Fruit fly (Drosophila melanogaster) whole organism, embryonic: ENCODE results near the gene CG5265.

Source experiments
- Blimp-1 ChIP-seq: fragments of 200-800 bp; sonication (Bioruptor generic); optimal IDR thresholded peaks from 3 replicates; lab custom pipeline; 2018; ENCODE audit warnings: missing biosample characterization, missing genetic modification characterization, mild to moderate bottlenecking, moderate library complexity, missing genetic modification reagents
- CG10274 ChIP-seq: fragments of 200-800 bp; sonication (Bioruptor generic); optimal IDR thresholded peaks from 3 replicates; lab custom pipeline; 2017; ENCODE audit warnings: missing biosample characterization, mild to moderate bottlenecking, missing genetic modification characterization
- CG10543 ChIP-seq: fragments of 200-800 bp; sonication (Bioruptor generic); optimal IDR thresholded peaks from 3 replicates; lab custom pipeline; 2017; ENCODE audit warnings: missing biosample characterization, mild to moderate bottlenecking, missing genetic modification characterization, moderate library complexity
- CG12391 ChIP-seq: fragments of 200-800 bp; sonication (Bioruptor generic); optimal IDR thresholded peaks from 3 replicates; lab custom pipeline; 2018; ENCODE audit warnings: missing biosample characterization, mild to moderate bottlenecking, missing genetic modification characterization, moderate library complexity
- CG13424 ChIP-seq: fragments of 200-800 bp; sonication (Bioruptor generic); optimal IDR thresholded peaks from 2 replicates; lab custom pipeline; 2019; ENCODE audit warnings: missing biosample characterization, mild to moderate bottlenecking, missing genetic modification characterization, moderate library complexity
- CG14860 ChIP-seq: fragments of 200-800 bp; sonication (Bioruptor generic); IDR thresholded peaks from 3 replicates; pipeline ENCODE4 v1.3.6; 2022; ENCODE audit warnings: missing biosample characterization, missing genetic modification characterization; ENCODE audit not compliant: partially characterized antibody
- CG15011 ChIP-seq: fragments of 200-800 bp; sonication (Bioruptor generic); optimal IDR thresholded peaks from 3 replicates; lab custom pipeline; 2018; ENCODE audit warnings: missing biosample characterization, mild to moderate bottlenecking, missing genetic modification characterization
- CG17361 ChIP-seq: fragments of 200-800 bp; sonication (Bioruptor generic); IDR thresholded peaks from 3 replicates; pipeline ENCODE4 v1.3.6; 2022; ENCODE audit warnings: missing biosample characterization, missing genetic modification characterization
- CG2120 ChIP-seq: fragments of 200-800 bp; sonication (Bioruptor generic); optimal IDR thresholded peaks from 3 replicates; lab custom pipeline; 2016; ENCODE audit warnings: missing biosample characterization, missing genetic modification characterization
- CG2199 ChIP-seq: fragments of 200-800 bp; sonication (Bioruptor generic); IDR thresholded peaks from 3 replicates; pipeline ENCODE4 v1.3.6; 2022; ENCODE audit warnings: missing biosample characterization, missing genetic modification characterization
- CG2712 ChIP-seq: fragments of 200-800 bp; optimal IDR thresholded peaks from 3 replicates; lab custom pipeline; 2019; ENCODE audit warnings: missing biosample characterization, mild to moderate bottlenecking, missing genetic modification characterization, moderate library complexity
- CG2875 ChIP-seq: fragments of 200-800 bp; sonication (Bioruptor generic); optimal IDR thresholded peaks from 2 replicates; lab custom pipeline; 2017; ENCODE audit warnings: missing biosample characterization, mild to moderate bottlenecking, missing genetic modification characterization, missing genetic modification reagents
- CG31388 ChIP-seq: fragments of 200-800 bp; sonication (Bioruptor generic); optimal IDR thresholded peaks from 2 replicates; lab custom pipeline; 2016; ENCODE audit warnings: missing biosample characterization, missing genetic modification characterization
- CG32532 ChIP-seq: fragments of 200-800 bp; sonication (Bioruptor generic); IDR thresholded peaks from 2 replicates; pipeline ENCODE4 v1.3.6; 2022; ENCODE audit warnings: missing biosample characterization, missing genetic modification characterization
- CG3726 ChIP-seq: fragments of 200-800 bp; sonication (Bioruptor generic); IDR thresholded peaks from 3 replicates; pipeline ENCODE4, ENCODE4 v1.3.6; 2022; ENCODE audit warnings: missing biosample characterization, missing genetic modification characterization
- CG6272 ChIP-seq: fragments of 200-800 bp; sonication (Bioruptor generic); IDR thresholded peaks from 2 replicates; pipeline ENCODE4 v1.3.6; 2022; ENCODE audit warnings: missing biosample characterization, missing genetic modification characterization
- CG7372 ChIP-seq: fragments of 200-800 bp; sonication (Bioruptor generic); IDR thresholded peaks from 2 replicates; pipeline ENCODE4 v1.3.6; 2022; ENCODE audit warnings: missing biosample characterization, missing genetic modification characterization
- CG7839 ChIP-seq: fragments of 200-800 bp; sonication (Bioruptor generic); optimal IDR thresholded peaks from 3 replicates; lab custom pipeline; 2018; ENCODE audit warnings: missing biosample characterization, mild to moderate bottlenecking, missing genetic modification characterization, moderate library complexity
- CG8359 ChIP-seq: fragments of 200-800 bp; sonication (Bioruptor generic); optimal IDR thresholded peaks from 2 replicates; lab custom pipeline; 2017; ENCODE audit warnings: missing biosample characterization, mild to moderate bottlenecking, missing genetic modification characterization, borderline replicate concordance
- Dfd ChIP-seq, 2 experiments: fragments of >200 bp; optimal IDR thresholded peaks; 2 replicates each; lab custom pipeline; 2017; ENCODE audit warnings: missing biosample characterization in 2 of 2, missing genetic modification characterization in 2 of 2
- Dip2 ChIP-seq: fragments of 200-800 bp; sonication (Bioruptor generic); IDR thresholded peaks from 2 replicates; pipeline ENCODE4 v1.3.6; 2022; ENCODE audit warnings: missing biosample characterization, missing genetic modification characterization
- E2f1 ChIP-seq: fragments of 200-800 bp; sonication (Bioruptor generic); IDR thresholded peaks from 2 replicates; pipeline ENCODE4 v1.3.6; 2022; ENCODE audit warnings: missing biosample characterization, missing genetic modification characterization
- Eip74EF ChIP-seq, 2 experiments: fragments of 200-800 bp in 1 of 2; fragments of >200 bp in 1 of 2; sonication (Bioruptor generic) in 1 of 2; optimal IDR thresholded peaks; 2 replicates each; lab custom pipeline; 2017 to 2019; ENCODE audit warnings: missing biosample characterization in 2 of 2, missing genetic modification characterization in 2 of 2, mild to moderate bottlenecking in 1 of 2, moderate library complexity in 1 of 2
- Hr3 ChIP-seq: fragments of 200-800 bp; sonication (Bioruptor generic); optimal IDR thresholded peaks from 3 replicates; lab custom pipeline; 2016; ENCODE audit warnings: missing biosample characterization, missing genetic modification characterization
- Rx ChIP-seq: fragments of 200-800 bp; sonication (Bioruptor generic); IDR thresholded peaks from 2 replicates; pipeline ENCODE4 v1.3.6; 2022; ENCODE audit warnings: missing biosample characterization, missing genetic modification characterization
- Sox100B ChIP-seq: fragments of 200-800 bp; sonication (Bioruptor generic); optimal IDR thresholded peaks from 3 replicates; lab custom pipeline; 2018; ENCODE audit warnings: missing biosample characterization, mild to moderate bottlenecking, missing genetic modification characterization
- Sox102F ChIP-seq: fragments of 200-800 bp; sonication (Bioruptor generic); optimal IDR thresholded peaks from 2 replicates; lab custom pipeline; 2018; ENCODE audit warnings: missing biosample characterization, mild to moderate bottlenecking, missing genetic modification characterization, moderate library complexity
- Ssrp ChIP-seq: fragments of 200-800 bp; sonication (Bioruptor generic); optimal IDR thresholded peaks from 2 replicates; lab custom pipeline; 2018; ENCODE audit warnings: missing biosample characterization, mild to moderate bottlenecking, missing genetic modification characterization, moderate library complexity
- TFAM ChIP-seq: fragments of 200-800 bp; sonication (Bioruptor generic); optimal IDR thresholded peaks from 2 replicates; lab custom pipeline; 2017; ENCODE audit warnings: missing biosample characterization, missing genetic modification characterization, inconsistent platforms
- Trl ChIP-seq, 3 experiments: fragments of >200 bp in 2 of 3; fragments of 200-800 bp in 1 of 3; sonication (Bioruptor generic) in 1 of 3; optimal IDR thresholded peaks; 2 replicates in 1 of 3; 3 replicates in 2 of 3; lab custom pipeline; 2016 to 2017; ENCODE audit warnings: missing biosample characterization in 1 of 3, missing genetic modification characterization in 1 of 3
- az2 ChIP-seq: fragments of 200-800 bp; sonication (Bioruptor generic); optimal IDR thresholded peaks from 3 replicates; lab custom pipeline; 2016; ENCODE audit warnings: missing biosample characterization, missing genetic modification characterization
- croc ChIP-seq: fragments of 200-800 bp; sonication (Bioruptor generic); conservative IDR thresholded peaks from 3 replicates; pipeline ENCODE4 v1.3.6; 2022; ENCODE audit warnings: missing biosample characterization, missing genetic modification characterization
- dimm ChIP-seq: fragments of 200-800 bp; sonication (Bioruptor generic); IDR thresholded peaks from 2 replicates; pipeline ENCODE4 v1.3.6; 2022; ENCODE audit warnings: missing biosample characterization, missing genetic modification characterization
- dmrt11E ChIP-seq: fragments of 200-800 bp; sonication (Bioruptor generic); optimal IDR thresholded peaks from 3 replicates; lab custom pipeline; 2018; ENCODE audit warnings: missing biosample characterization, mild to moderate bottlenecking, missing genetic modification characterization, moderate library complexity
- exex ChIP-seq: fragments of 200-800 bp; sonication (Bioruptor generic); optimal IDR thresholded peaks from 4 replicates; lab custom pipeline; 2018; ENCODE audit warnings: missing biosample characterization, mild to moderate bottlenecking, missing genetic modification characterization, moderate library complexity
- grau ChIP-seq: fragments of 200-800 bp; optimal IDR thresholded peaks from 3 replicates; lab custom pipeline; 2019; ENCODE audit warnings: missing biosample characterization, mild to moderate bottlenecking, missing genetic modification characterization, moderate library complexity
- gsb-n ChIP-seq: fragments of 200-800 bp; sonication (Bioruptor generic); optimal IDR thresholded peaks from 3 replicates; lab custom pipeline; 2018; ENCODE audit warnings: missing biosample characterization, mild to moderate bottlenecking, missing genetic modification characterization
- hb ChIP-seq: fragments of 200-800 bp; sonication (Bioruptor generic); IDR thresholded peaks from 3 replicates; pipeline ENCODE4 v1.3.6; 2022; ENCODE audit warnings: missing biosample characterization, missing genetic modification characterization; ENCODE audit not compliant: partially characterized antibody
- jumu ChIP-seq: fragments of 200-800 bp; sonication (Bioruptor generic); optimal IDR thresholded peaks from 3 replicates; lab custom pipeline; 2016; ENCODE audit warnings: missing biosample characterization, missing genetic modification characterization
- lbe ChIP-seq: fragments of 200-800 bp; sonication (Bioruptor generic); optimal IDR thresholded peaks from 2 replicates; lab custom pipeline; 2016; ENCODE audit warnings: missing biosample characterization, mild to moderate bottlenecking, missing genetic modification characterization
- lmd ChIP-seq: fragments of 200-800 bp; sonication (Bioruptor generic); IDR thresholded peaks from 2 replicates; pipeline ENCODE4 v1.3.6; 2022; ENCODE audit warnings: missing biosample characterization, missing genetic modification characterization
- nom ChIP-seq: fragments of 200-800 bp; sonication (Bioruptor generic); optimal IDR thresholded peaks from 2 replicates; lab custom pipeline; 2017; ENCODE audit warnings: missing biosample characterization, missing genetic modification characterization, mild to moderate bottlenecking, moderate library complexity, missing genetic modification reagents
- p53 ChIP-seq: fragments of 200-800 bp; sonication (Bioruptor generic); optimal IDR thresholded peaks from 2 replicates; lab custom pipeline; 2016; ENCODE audit warnings: missing biosample characterization, missing genetic modification characterization
- pfk ChIP-seq: fragments of 200-800 bp; sonication (Bioruptor generic); optimal IDR thresholded peaks from 2 replicates; lab custom pipeline; 2018; ENCODE audit warnings: missing biosample characterization, mild to moderate bottlenecking, missing genetic modification characterization, moderate library complexity
- sob ChIP-seq: fragments of 200-800 bp; sonication (Bioruptor generic); IDR thresholded peaks from 2 replicates; pipeline ENCODE4 v1.3.6; 2022; ENCODE audit warnings: missing biosample characterization, missing genetic modification characterization
- tio ChIP-seq: fragments of 200-800 bp; sonication (Bioruptor generic); optimal IDR thresholded peaks from 2 replicates; lab custom pipeline; 2017; ENCODE audit warnings: missing biosample characterization, missing genetic modification characterization, inconsistent platforms

CG5265 gene

dm6 chr3R:17115668-17116067 is 23.1 kb upstream of the CG5265 start (continued):
- TF ChIP-seq CG2875 = peak; percentile 37
- no peak for TF ChIP-seq croc (GFP tag; lab: Robert Waterston, UW)
- no peak for TF ChIP-seq dimm (GFP tag; lab: Robert Waterston, UW)
- peak; percentile 15 for TF ChIP-seq Blimp-1 (GFP tag; lab: Kevin White, UChicago)
- no peak for TF ChIP-seq CG31388 (GFP tag; lab: Kevin White, UChicago)
- TF ChIP-seq pfk (GFP tag; lab: Kevin White, UChicago) = peak; percentile 35
- no peak for TF ChIP-seq Rx (GFP tag; lab: Robert Waterston, UW)
- TF ChIP-seq CG10543 (GFP tag; lab: Kevin White, UChicago) = peak; percentile 43
- TF ChIP-seq hb (GFP tag; lab: Robert Waterston, UW) = no peak
- no peak for TF ChIP-seq az2 (GFP tag; lab: Kevin White, UChicago)
- peak; percentile 48 for TF ChIP-seq exex (tag; lab: Kevin White, UChicago)
- TF ChIP-seq grau (tag; lab: Kevin White, UChicago) = peak; percentile 8
- no peak for TF ChIP-seq Trl (optimal IDR thresholded peaks at IDR 0.05; lab: Kevin White, UChicago)
- TF ChIP-seq Trl (GFP tag; optimal IDR thresholded peaks at IDR 0.05; lab: Kevin White, UChicago) = no peak
- TF ChIP-seq CG15011 (GFP tag; lab: Kevin White, UChicago) = peak; percentile 34

- no peak for TF ChIP-seq Hr3 (GFP tag; lab: Kevin White, UChicago)
- TF ChIP-seq lmd = 0 out of 2 replicates have a peak, but pooled peaks have one; percentile 21
- peak; percentile 3 for TF ChIP-seq lbe (GFP tag; lab: Kevin White, UChicago)
- no peak for TF ChIP-seq E2f1 (GFP tag; lab: Robert Waterston, UW)
- TF ChIP-seq Eip74EF (GFP tag; optimal IDR thresholded peaks at IDR 0.05; lab: Kevin White, UChicago) = no peak
- TF ChIP-seq CG7372 (GFP tag; lab: Robert Waterston, UW) = no peak
- TF ChIP-seq CG6272 (GFP tag; lab: Robert Waterston, UW) = no peak
These were observed 22.6 kb upstream of the CG5265 start for dm6 chr3R:17116231-17116630.

dm6 chr3R:17117607-17118327 is 21.0 kb upstream of the CG5265 start:
- no peak for TF ChIP-seq p53 (GFP tag; lab: Kevin White, UChicago)
- TF ChIP-seq TFAM (GFP tag; lab: Kevin White, UChicago) = no peak
- TF ChIP-seq CG7839 (tag; lab: Kevin White, UChicago) = peak; percentile 40
- TF ChIP-seq CG17361 (GFP tag; lab: Robert Waterston, UW) = peak; percentile 69; the same call in 2 of the 3 replicates
- peak; percentile 11 for TF ChIP-seq CG8359 (GFP tag; lab: Kevin White, UChicago)
- peak; percentile 29 for TF ChIP-seq CG12391 (tag; lab: Kevin White, UChicago)
- TF ChIP-seq nom (GFP tag; lab: Kevin White, UChicago) = peak; percentile 25
- 0 out of 3 replicates have a peak, but pooled peaks have one; percentile 5 for TF ChIP-seq CG3726
- peak; percentile 23 for TF ChIP-seq Sox102F
- TF ChIP-seq Ssrp (tag; lab: Kevin White, UChicago) = peak; percentile 35
- no peak for TF ChIP-seq CG32532
- no peak for TF ChIP-seq Dfd (GFP tag; optimal IDR thresholded peaks at IDR 0.05; lab: Kevin White, UChicago)
- TF ChIP-seq Dip2 (GFP tag; lab: Robert Waterston, UW) = no peak
- peak; percentile 42 for TF ChIP-seq gsb-n
- TF ChIP-seq Sox100B = peak; percentile 12
- TF ChIP-seq CG2120 (GFP tag; lab: Kevin White, UChicago) = peak; percentile 4
- TF ChIP-seq CG14860 (GFP tag; lab: Robert Waterston, UW) = no peak
- peak; percentile 17 for TF ChIP-seq tio (GFP tag; lab: Kevin White, UChicago)
- TF ChIP-seq CG10274 (GFP tag; lab: Kevin White, UChicago) = peak; percentile 79
- TF ChIP-seq dmrt11E (tag; lab: Kevin White, UChicago) = peak; percentile 62
- peak; percentile 68 for TF ChIP-seq CG2712 (tag; lab: Kevin White, UChicago)
- TF ChIP-seq CG13424 (tag; lab: Kevin White, UChicago) = peak; percentile 18
- TF ChIP-seq CG2199 (GFP tag; lab: Robert Waterston, UW) = peak; percentile 67; the same call in 2 of the 3 replicates
- TF ChIP-seq sob (GFP tag; lab: Robert Waterston, UW) = no peak
- TF ChIP-seq jumu = no peak
